Fruit fly (Drosophila melanogaster): ENCODE measurements around the gene Josd.

Gene Josd

dm6 chrX:6276590-6276989 lies 15.6 kb downstream of the Josd start, which contains the start of gene CG3566 (continued):
- TF ChIP-seq bbx (GFP tag; IDR thresholded peaks at IDR 0.05; ENCODE audit: partially characterized antibody) (0 out of 2 replicates have a peak, but pooled peaks have one; percentile 16), B-H1 (GFP tag; IDR thresholded peaks at IDR 0.05) (no peak), crp (GFP tag; optimal IDR thresholded peaks at IDR 0.05) (peak in 1 of 2 experiments; percentile 40), knrl (GFP tag; IDR thresholded peaks at IDR 0.05; ENCODE audit: partially characterized antibody) (0 out of 3 replicates have a peak, but pooled peaks have one; percentile 12), CG6791 (GFP tag; IDR thresholded peaks at IDR 0.05; ENCODE audit: partially characterized antibody) (0 out of 3 replicates have a peak, but pooled peaks have one; percentile 48), gfzf (GFP tag; optimal IDR thresholded peaks at IDR 0.05) (peak; percentile 71), lbe (GFP tag; optimal IDR thresholded peaks at IDR 0.05) (peak; percentile 11)

DNA sequence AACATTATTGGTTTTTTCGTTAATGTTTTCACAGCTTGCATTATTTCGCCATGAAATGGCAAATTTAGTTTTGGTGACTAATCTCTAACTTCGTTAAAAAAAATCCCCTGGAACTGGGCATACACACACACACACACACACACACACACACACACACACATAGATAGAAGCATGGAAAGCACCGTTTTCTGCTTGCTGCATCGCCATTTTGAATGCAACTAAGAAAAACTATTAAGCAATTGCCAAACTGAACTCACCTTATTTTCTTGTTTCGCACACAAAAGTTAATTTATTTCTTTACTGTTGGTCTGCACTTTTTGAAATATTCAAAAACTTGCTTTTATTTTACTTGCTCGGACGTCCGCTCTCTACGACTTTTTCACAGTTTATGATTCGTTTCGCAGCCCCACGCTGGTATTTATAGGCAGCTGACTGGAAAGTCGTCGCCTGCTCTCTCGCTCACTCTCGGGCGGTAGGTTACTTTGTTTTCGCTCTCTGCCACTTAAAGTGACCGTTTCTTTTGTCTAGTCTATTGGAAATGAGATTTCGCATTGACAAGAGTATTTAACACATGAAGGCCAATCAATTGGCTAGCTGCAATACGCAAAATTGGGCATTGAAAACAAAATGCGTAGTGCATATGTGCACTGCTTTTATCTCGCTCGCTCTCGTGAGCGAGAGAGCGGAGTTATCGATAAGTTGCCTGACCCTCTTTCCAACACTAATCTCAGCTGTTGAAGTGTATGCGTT lies 18.1 kb downstream of the Josd start:
- TF ChIP-seq repo (GFP tag; optimal IDR thresholded peaks at IDR 0.05): peak; percentile 14
- TF ChIP-seq CG11456 (GFP tag; IDR thresholded peaks at IDR 0.05): peak; percentile 45; the same call in 1 of the 3 replicates
- TF ChIP-seq HLH4C (GFP tag; IDR thresholded peaks at IDR 0.05; ENCODE audit: partially characterized antibody): 0 out of 3 replicates have a peak, but pooled peaks have one; percentile 43
- TF ChIP-seq CG13624 (GFP tag; optimal IDR thresholded peaks at IDR 0.05): peak; percentile 94
- TF ChIP-seq tll (GFP tag; optimal IDR thresholded peaks at IDR 0.05): peak in 1 of 2 experiments; percentile 9
- peak; percentile 7 for TF ChIP-seq kah (GFP tag; optimal IDR thresholded peaks at IDR 0.05)
- peak; percentile 32 for TF ChIP-seq gfzf (GFP tag; optimal IDR thresholded peaks at IDR 0.05)
- TF ChIP-seq pho (GFP tag; optimal IDR thresholded peaks at IDR 0.05): peak; percentile 30
- peak; percentile 33 for TF ChIP-seq phol (tag; optimal IDR thresholded peaks at IDR 0.05)
- no peak for TF ChIP-seq Dip3 (GFP tag; optimal IDR thresholded peaks at IDR 0.05)
- TF ChIP-seq CG14050 (GFP tag; IDR thresholded peaks at IDR 0.05): no peak
- peak; percentile 49 for TF ChIP-seq CG42726 (GFP tag; IDR thresholded peaks at IDR 0.05; ENCODE audit: partially characterized antibody)
- no peak for TF ChIP-seq zfh2 (GFP tag; optimal IDR thresholded peaks at IDR 0.05)
- no peak for TF ChIP-seq Adf1 (GFP tag; IDR thresholded peaks at IDR 0.05)
- TF ChIP-seq sens (GFP tag): peak; percentile 87
- no peak for TF ChIP-seq Bteb2 (GFP tag; optimal IDR thresholded peaks at IDR 0.05)
- TF ChIP-seq Atf6 (GFP tag; IDR thresholded peaks at IDR 0.05): 0 out of 2 replicates have a peak, but pooled peaks have one; percentile 29
- peak; percentile 79 for TF ChIP-seq Med (GFP tag)
- TF ChIP-seq Optix (GFP tag; IDR thresholded peaks at IDR 0.05): no peak
- TF ChIP-seq tna (GFP tag; IDR thresholded peaks at IDR 0.05; ENCODE audit: partially characterized antibody): 0 out of 2 replicates have a peak, but pooled peaks have one; percentile 30
- no peak for TF ChIP-seq CG30431 (GFP tag; optimal IDR thresholded peaks at IDR 0.05)
- TF ChIP-seq CG12391 (tag; optimal IDR thresholded peaks at IDR 0.05): peak; percentile 6
- peak; percentile 36 for TF ChIP-seq CG14710 (tag; optimal IDR thresholded peaks at IDR 0.05)
- TF ChIP-seq sisA (GFP tag; IDR thresholded peaks at IDR 0.05): no peak
- 0 out of 2 replicates have a peak, but pooled peaks have one; percentile 14 for TF ChIP-seq Rfx (GFP tag; IDR thresholded peaks at IDR 0.05)
- peak; percentile 87 for TF ChIP-seq cg (GFP tag; optimal IDR thresholded peaks at IDR 0.05)
- peak; percentile 19 for TF ChIP-seq CG7987 (GFP tag; optimal IDR thresholded peaks at IDR 0.05)
- peak; percentile 78 for TF ChIP-seq CG10321 (GFP tag; IDR thresholded peaks at IDR 0.05)
- peak; percentile 39 for TF ChIP-seq CG18619 (GFP tag; optimal IDR thresholded peaks at IDR 0.05)
- TF ChIP-seq Bgb (GFP tag; IDR thresholded peaks at IDR 0.05; ENCODE audit: partially characterized antibody): peak; percentile 35; the same call in 1 of the 2 replicates
- no peak for TF ChIP-seq cato (GFP tag; optimal IDR thresholded peaks at IDR 0.05; ENCODE audit: borderline replicate concordance)
- TF ChIP-seq Myb (GFP tag; optimal IDR thresholded peaks at IDR 0.05): peak; percentile 38
- peak; percentile 3 for TF ChIP-seq CG6854 (GFP tag; optimal IDR thresholded peaks at IDR 0.05)
- TF ChIP-seq CG18599 (GFP tag; optimal IDR thresholded peaks at IDR 0.05): peak; percentile 52
- no peak for TF ChIP-seq aop (GFP tag; IDR thresholded peaks at IDR 0.05)
- TF ChIP-seq CG15479 (GFP tag; optimal IDR thresholded peaks at IDR 0.05): peak; percentile 56
- TF ChIP-seq Atf-2 (GFP tag; optimal IDR thresholded peaks at IDR 0.05): peak; percentile 33
- no peak for TF ChIP-seq Hr51 (GFP tag; optimal IDR thresholded peaks at IDR 0.05)
- TF ChIP-seq pb (GFP tag; optimal IDR thresholded peaks at IDR 0.05): peak; percentile 19
